Worm (Caenorhabditis elegans) whole organism, L1 larva: ENCODE results near the gene nas-7.

Source experiments
- ceh-63 ChIP-seq: fragments of 200-800 bp; sonication (Bioruptor generic); optimal IDR thresholded peaks from 2 replicates; lab custom pipeline; 2018; ENCODE audit warnings: mild to moderate bottlenecking, missing genetic modification characterization, missing compliant biosample characterization
- lin-39 ChIP-seq: fragments of 150-350 bp; optimal IDR thresholded peaks from 2 replicates; lab custom pipeline; 2014; ENCODE audit warnings: missing biosample characterization, missing genetic modification reagents, missing genetic modification characterization
- lsy-2 ChIP-seq, 2 experiments: fragments of 150-350 bp; optimal IDR thresholded peaks; 2 replicates each; lab custom pipeline; 2014; ENCODE audit warnings: missing biosample characterization in 2 of 2, missing genetic modification characterization in 2 of 2
- nhr-76 ChIP-seq: sonication (generic microtip); optimal IDR thresholded peaks from 2 replicates; lab custom pipeline; 2017; ENCODE audit warnings: missing biosample characterization, missing genetic modification characterization
- pax-3 ChIP-seq: fragments of 200-800 bp; sonication (Bioruptor generic); optimal IDR thresholded peaks from 2 replicates; lab custom pipeline; 2018; ENCODE audit warnings: mild to moderate bottlenecking, missing genetic modification characterization, moderate library complexity, missing compliant biosample characterization
- tlp-1 ChIP-seq: fragments of 150-350 bp; optimal IDR thresholded peaks from 2 replicates; lab custom pipeline; 2014; ENCODE audit warnings: missing biosample characterization, missing genetic modification characterization
- ztf-11 ChIP-seq, 2 experiments: sonication (generic microtip); optimal IDR thresholded peaks; 2 replicates each; lab custom pipeline; 2016 to 2017; ENCODE audit warnings: missing genetic modification characterization in 2 of 2, missing biosample characterization in 1 of 2, missing compliant biosample characterization in 1 of 2

DNA sequence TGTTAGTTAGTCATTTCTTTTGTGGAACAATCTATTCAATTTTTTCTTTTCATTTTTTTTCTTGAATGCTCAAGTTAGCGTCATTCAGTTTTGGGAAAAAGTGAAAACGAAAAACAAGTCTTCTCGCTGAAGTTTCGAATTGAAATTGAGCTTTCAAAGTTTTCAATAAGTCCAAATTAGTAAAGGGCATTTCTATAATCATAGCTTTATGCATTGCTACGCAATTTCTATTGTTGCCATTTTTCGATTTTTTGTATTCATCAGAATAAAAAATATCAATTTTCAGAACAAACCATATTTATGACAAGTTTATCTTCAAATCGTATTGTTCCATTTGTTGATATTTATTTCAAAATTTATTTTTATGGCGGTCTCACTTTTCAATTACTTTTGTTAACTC lies 5.7 kb upstream of the nas-7 start, which contains the start of gene srd-55:
- no peak for TF ChIP-seq ztf-11 (tag; optimal IDR thresholded peaks at IDR 0.05; lab: Kevin White, UChicago)
- no peak for TF ChIP-seq nhr-76 (tag; lab: Kevin White, UChicago)
- no peak for TF ChIP-seq tlp-1 (tag; lab: Kevin White, UChicago)
- TF ChIP-seq pax-3 (tag; lab: Kevin White, UChicago) = no peak
- TF ChIP-seq lin-39 (tag; lab: Kevin White, UChicago) = no peak
- no peak for TF ChIP-seq ceh-63 (GFP tag; lab: Kevin White, UChicago)
- no peak for TF ChIP-seq lsy-2 (tag; optimal IDR thresholded peaks at IDR 0.05; lab: Kevin White, UChicago)
